Fruit fly (Drosophila melanogaster) whole organism, embryonic: ENCODE data around the gene CG8312.
A peak's percentile ranks its signal among the peaks of the same experiment; 100 is the strongest.

Source experiments
- Antp ChIP-seq: fragments of 200-800 bp; sonication (Bioruptor generic); optimal IDR thresholded peaks from 3 replicates; lab custom pipeline; 2016; ENCODE audit warnings: missing biosample characterization, missing genetic modification characterization
- Blimp-1 ChIP-seq: fragments of 200-800 bp; sonication (Bioruptor generic); optimal IDR thresholded peaks from 3 replicates; lab custom pipeline; 2018; ENCODE audit warnings: missing biosample characterization, missing genetic modification characterization, mild to moderate bottlenecking, moderate library complexity, missing genetic modification reagents
- CG14667 ChIP-seq: fragments of 200-800 bp; sonication (Bioruptor generic); IDR thresholded peaks from 2 replicates; pipeline ENCODE4 v1.3.6; 2022; ENCODE audit warnings: missing biosample characterization, missing genetic modification characterization
- CG15601 ChIP-seq: fragments of 200-800 bp; sonication (Bioruptor generic); optimal IDR thresholded peaks from 3 replicates; lab custom pipeline; 2019; ENCODE audit warnings: missing biosample characterization, mild to moderate bottlenecking, missing genetic modification characterization, moderate library complexity
- CG1603 ChIP-seq: fragments of 200-800 bp; sonication (Bioruptor generic); optimal IDR thresholded peaks from 2 replicates; lab custom pipeline; 2019; ENCODE audit warnings: missing biosample characterization, mild to moderate bottlenecking, missing genetic modification characterization, moderate library complexity
- CG16863 ChIP-seq: fragments of 200-800 bp; sonication (Bioruptor generic); optimal IDR thresholded peaks from 3 replicates; lab custom pipeline; 2016; ENCODE audit warnings: missing biosample characterization, missing genetic modification characterization
- CG17361 ChIP-seq: fragments of 200-800 bp; sonication (Bioruptor generic); IDR thresholded peaks from 3 replicates; pipeline ENCODE4 v1.3.6; 2022; ENCODE audit warnings: missing biosample characterization, missing genetic modification characterization
- CG2678 ChIP-seq: fragments of 200-800 bp; sonication (Bioruptor generic); optimal IDR thresholded peaks from 3 replicates; lab custom pipeline; 2019; ENCODE audit warnings: missing biosample characterization, mild to moderate bottlenecking, missing genetic modification characterization, moderate library complexity
- CG2712 ChIP-seq: fragments of 200-800 bp; optimal IDR thresholded peaks from 3 replicates; lab custom pipeline; 2019; ENCODE audit warnings: missing biosample characterization, mild to moderate bottlenecking, missing genetic modification characterization, moderate library complexity
- CG31441 ChIP-seq: fragments of 200-800 bp; sonication (Bioruptor generic); IDR thresholded peaks from 2 replicates; pipeline ENCODE4 v1.3.6; 2022; ENCODE audit warnings: missing biosample characterization, missing genetic modification characterization
- CG3163 ChIP-seq: fragments of 200-800 bp; sonication (Bioruptor generic); optimal IDR thresholded peaks from 3 replicates; lab custom pipeline; 2016; ENCODE audit warnings: missing biosample characterization, missing genetic modification characterization
- CG33557 ChIP-seq: fragments of 200-800 bp; sonication (Bioruptor generic); optimal IDR thresholded peaks from 2 replicates; lab custom pipeline; 2019; ENCODE audit warnings: missing biosample characterization, mild to moderate bottlenecking, missing genetic modification characterization, moderate library complexity
- CG3847 ChIP-seq: fragments of 200-800 bp; sonication (Bioruptor generic); IDR thresholded peaks from 2 replicates; pipeline ENCODE4 v1.3.6; 2022; ENCODE audit warnings: missing biosample characterization, missing genetic modification characterization
- CG4404 ChIP-seq: fragments of 200-800 bp; sonication (Bioruptor generic); IDR thresholded peaks from 2 replicates; pipeline ENCODE4 v1.3.6; 2022; ENCODE audit warnings: missing biosample characterization, missing genetic modification characterization
- CG4424 ChIP-seq: fragments of 200-800 bp; sonication (Bioruptor generic); optimal IDR thresholded peaks from 3 replicates; lab custom pipeline; 2016; ENCODE audit warnings: missing biosample characterization, missing genetic modification characterization
- CG4820 ChIP-seq: fragments of 200-800 bp; sonication (Bioruptor generic); optimal IDR thresholded peaks from 3 replicates; lab custom pipeline; 2016; ENCODE audit warnings: missing biosample characterization, missing genetic modification characterization
- CG7839 ChIP-seq: fragments of 200-800 bp; sonication (Bioruptor generic); optimal IDR thresholded peaks from 3 replicates; lab custom pipeline; 2018; ENCODE audit warnings: missing biosample characterization, mild to moderate bottlenecking, missing genetic modification characterization, moderate library complexity
- CG9727 ChIP-seq: fragments of 200-800 bp; sonication (Bioruptor generic); optimal IDR thresholded peaks from 3 replicates; lab custom pipeline; 2017; ENCODE audit warnings: missing biosample characterization, mild to moderate bottlenecking, missing genetic modification characterization
- E2f1 ChIP-seq: fragments of 200-800 bp; sonication (Bioruptor generic); IDR thresholded peaks from 2 replicates; pipeline ENCODE4 v1.3.6; 2022; ENCODE audit warnings: missing biosample characterization, missing genetic modification characterization
- GATAe ChIP-seq: fragments of 200-800 bp; sonication (Bioruptor generic); conservative IDR thresholded peaks from 2 replicates; pipeline ENCODE4 v1.3.6; 2022; ENCODE audit warnings: missing biosample characterization, missing genetic modification characterization
- Gug ChIP-seq: fragments of 200-800 bp; sonication (Bioruptor generic); IDR thresholded peaks from 4 replicates; pipeline ENCODE4 v1.3.6; 2022; ENCODE audit warnings: missing biosample characterization, missing genetic modification characterization
- MTF-1 ChIP-seq: fragments of 200-800 bp; sonication (Bioruptor generic); optimal IDR thresholded peaks from 2 replicates; lab custom pipeline; 2018; ENCODE audit warnings: missing biosample characterization, mild to moderate bottlenecking, missing genetic modification characterization, borderline replicate concordance
- Med ChIP-seq: fragments of 200-800 bp; sonication (Bioruptor generic); peaks from one replicate; lab custom pipeline; 2016; ENCODE audit warnings: missing biosample characterization, missing genetic modification characterization, mild to moderate bottlenecking, inconsistent platforms, moderate library complexity
- Pdp1 ChIP-seq, 2 experiments: fragments of 200-800 bp; sonication (Bioruptor generic); optimal IDR thresholded peaks; 3 replicates each; lab custom pipeline; 2016; ENCODE audit warnings: missing biosample characterization in 2 of 2, missing genetic modification characterization in 2 of 2, mild to moderate bottlenecking in 1 of 2, moderate library complexity in 1 of 2
- Sin3A ChIP-seq: fragments of >200 bp; optimal IDR thresholded peaks from 2 replicates; lab custom pipeline; 2018
- Spps ChIP-seq: fragments of 200-800 bp; sonication (Bioruptor generic); optimal IDR thresholded peaks from 2 replicates; lab custom pipeline; 2018; ENCODE audit warnings: missing biosample characterization, mild to moderate bottlenecking, missing genetic modification characterization
- Ssrp ChIP-seq: fragments of 200-800 bp; sonication (Bioruptor generic); optimal IDR thresholded peaks from 2 replicates; lab custom pipeline; 2018; ENCODE audit warnings: missing biosample characterization, mild to moderate bottlenecking, missing genetic modification characterization, moderate library complexity
- Stat92E ChIP-seq, 3 experiments: fragments of >200 bp in 2 of 3; fragments of 200-800 bp in 1 of 3; sonication (Bioruptor generic) in 1 of 3; optimal IDR thresholded peaks; 2 replicates each; lab custom pipeline; 2017 to 2019; ENCODE audit warnings: missing biosample characterization in 3 of 3, missing genetic modification characterization in 3 of 3, mild to moderate bottlenecking in 1 of 3, moderate library complexity in 1 of 3
- Usf ChIP-seq: fragments of 200-800 bp; sonication (Bioruptor generic); optimal IDR thresholded peaks from 2 replicates; lab custom pipeline; 2017; ENCODE audit warnings: missing genotype, missing biosample characterization, missing genetic modification characterization
- Xbp1 ChIP-seq: fragments of 200-800 bp; sonication (Bioruptor generic); optimal IDR thresholded peaks from 3 replicates; lab custom pipeline; 2016; ENCODE audit warnings: missing biosample characterization, mild to moderate bottlenecking, missing genetic modification characterization
- Xrp1 ChIP-seq: fragments of 200-800 bp; sonication (Bioruptor generic); IDR thresholded peaks from 2 replicates; pipeline ENCODE4 v1.3.6; 2022; ENCODE audit warnings: missing biosample characterization, missing genetic modification characterization
- bbx ChIP-seq: fragments of 200-800 bp; sonication (Bioruptor generic); IDR thresholded peaks from 2 replicates; pipeline ENCODE4 v1.3.6; 2022; ENCODE audit warnings: missing biosample characterization, missing genetic modification characterization; ENCODE audit not compliant: partially characterized antibody
- btn ChIP-seq: fragments of 200-800 bp; sonication (Bioruptor generic); optimal IDR thresholded peaks from 2 replicates; lab custom pipeline; 2016; ENCODE audit warnings: missing biosample characterization, missing genetic modification characterization
- chn ChIP-seq: fragments of 200-800 bp; sonication (Bioruptor generic); optimal IDR thresholded peaks from 2 replicates; lab custom pipeline; 2016; ENCODE audit warnings: missing biosample characterization, missing genetic modification characterization
- croc ChIP-seq: fragments of 200-800 bp; sonication (Bioruptor generic); conservative IDR thresholded peaks from 3 replicates; pipeline ENCODE4 v1.3.6; 2022; ENCODE audit warnings: missing biosample characterization, missing genetic modification characterization
- crol ChIP-seq: fragments of 200-800 bp; sonication (Bioruptor generic); IDR thresholded peaks from 2 replicates; pipeline ENCODE4 v1.3.6; 2022; ENCODE audit warnings: missing biosample characterization, missing genetic modification characterization
- dpn ChIP-seq, 2 experiments: fragments of 200-800 bp; sonication (Bioruptor generic); optimal IDR thresholded peaks; 3 replicates each; lab custom pipeline; 2016; ENCODE audit warnings: missing biosample characterization in 2 of 2, missing genetic modification characterization in 2 of 2
- en ChIP-seq: fragments of 200-800 bp; sonication (Bioruptor generic); optimal IDR thresholded peaks from 2 replicates; lab custom pipeline; 2016; ENCODE audit warnings: missing biosample characterization, missing genetic modification characterization
- fd102C ChIP-seq: fragments of 200-800 bp; sonication (Bioruptor generic); optimal IDR thresholded peaks from 2 replicates; lab custom pipeline; 2018; ENCODE audit warnings: missing biosample characterization, mild to moderate bottlenecking, missing genetic modification characterization, moderate library complexity
- gsb ChIP-seq: fragments of 200-800 bp; sonication (Bioruptor generic); IDR thresholded peaks from 2 replicates; pipeline ENCODE4 v1.3.6; 2022; ENCODE audit warnings: missing biosample characterization, missing genetic modification characterization
- luna ChIP-seq: fragments of 200-800 bp; sonication (Bioruptor generic); optimal IDR thresholded peaks from 2 replicates; lab custom pipeline; 2016; ENCODE audit warnings: missing biosample characterization, missing genetic modification characterization
- otp ChIP-seq: fragments of 200-800 bp; sonication (Bioruptor generic); IDR thresholded peaks from 3 replicates; pipeline ENCODE4, ENCODE4 v1.3.6; 2022; ENCODE audit warnings: missing biosample characterization, missing genetic modification characterization
- pfk ChIP-seq: fragments of 200-800 bp; sonication (Bioruptor generic); optimal IDR thresholded peaks from 2 replicates; lab custom pipeline; 2018; ENCODE audit warnings: missing biosample characterization, mild to moderate bottlenecking, missing genetic modification characterization, moderate library complexity
- prd ChIP-seq, 3 experiments: fragments of >200 bp in 2 of 3; fragments of 200-800 bp in 1 of 3; sonication (Bioruptor generic) in 1 of 3; optimal IDR thresholded peaks in 2 of 3; IDR thresholded peaks in 1 of 3; 2 replicates in 2 of 3; 3 replicates in 1 of 3; pipeline versions ENCODE4 v1.3.6 to Lab custom; 2017 to 2022; ENCODE audit warnings: missing biosample characterization in 1 of 3, missing genetic modification characterization in 1 of 3
- slp2 ChIP-seq: fragments of 200-800 bp; sonication (Bioruptor generic); optimal IDR thresholded peaks from 2 replicates; lab custom pipeline; 2016; ENCODE audit warnings: missing biosample characterization, missing genetic modification characterization
- ssp ChIP-seq: fragments of 200-800 bp; sonication (Bioruptor generic); IDR thresholded peaks from 2 replicates; pipeline ENCODE4 v1.3.6; 2022; ENCODE audit warnings: missing biosample characterization, missing genetic modification characterization
- unc-4 ChIP-seq: fragments of 200-800 bp; sonication (Bioruptor generic); IDR thresholded peaks from 2 replicates; pipeline ENCODE4 v1.3.6; 2022; ENCODE audit warnings: missing biosample characterization, missing genetic modification characterization; ENCODE audit not compliant: partially characterized antibody
- unpg ChIP-seq: fragments of 200-800 bp; sonication (Bioruptor generic); optimal IDR thresholded peaks from 3 replicates; lab custom pipeline; 2018; ENCODE audit warnings: missing biosample characterization, mild to moderate bottlenecking, missing genetic modification characterization, moderate library complexity
- vnd ChIP-seq: fragments of 200-800 bp; sonication (Bioruptor generic); IDR thresholded peaks from 3 replicates; pipeline ENCODE4 v1.3.6; 2022; ENCODE audit warnings: missing biosample characterization, missing genetic modification characterization; ENCODE audit not compliant: partially characterized antibody
- zf30C ChIP-seq: fragments of 200-800 bp; sonication (Bioruptor generic); optimal IDR thresholded peaks from 3 replicates; lab custom pipeline; 2018; ENCODE audit warnings: missing biosample characterization, mild to moderate bottlenecking, missing genetic modification characterization

Gene CG8312

dm6 chr3R:9605084-9605483 lies 14.0 kb downstream of the CG8312 start:
- no peak for TF ChIP-seq en (GFP tag; lab: Kevin White, UChicago)
- TF ChIP-seq vnd (GFP tag; lab: Robert Waterston, UW) = no peak
- TF ChIP-seq pfk (GFP tag; lab: Kevin White, UChicago) = no peak
- TF ChIP-seq zf30C = peak; percentile 77
- TF ChIP-seq CG16863 (GFP tag; lab: Kevin White, UChicago) = peak; percentile 23
- peak; percentile 13 for TF ChIP-seq btn (GFP tag; lab: Kevin White, UChicago)
- TF ChIP-seq CG15601 = peak; percentile 24
- no peak for TF ChIP-seq unc-4 (GFP tag; lab: Robert Waterston, UW)
- TF ChIP-seq bbx (GFP tag; lab: Robert Waterston, UW) = no peak
- peak; percentile 12 for TF ChIP-seq slp2 (GFP tag; lab: Kevin White, UChicago)
- no peak for TF ChIP-seq Sin3A
- peak; percentile 23 for TF ChIP-seq Usf (GFP tag; lab: Kevin White, UChicago)
- peak; percentile 29; the same call in 1 of the 2 replicates for TF ChIP-seq crol (GFP tag; lab: Robert Waterston, UW)
- peak; percentile 56 for TF ChIP-seq CG33557 (GFP tag; lab: Kevin White, UChicago)
- peak; percentile 58 for TF ChIP-seq CG7839 (tag; lab: Kevin White, UChicago)
- no peak for TF ChIP-seq Gug (GFP tag; lab: Robert Waterston, UW)
- no peak for TF ChIP-seq gsb (GFP tag; lab: Robert Waterston, UW)
- TF ChIP-seq CG4424 = peak; percentile 67
- TF ChIP-seq CG1603 = peak; percentile 77
- TF ChIP-seq Antp (GFP tag; lab: Kevin White, UChicago) = peak; percentile 12
- peak; percentile 18; the same call in 1 of the 2 replicates for TF ChIP-seq CG14667 (GFP tag; lab: Robert Waterston, UW)
- peak; percentile 54; the same call in 2 of the 3 replicates for TF ChIP-seq CG17361
- TF ChIP-seq croc (GFP tag; lab: Robert Waterston, UW) = peak; percentile 48; the same call in 2 of the 3 replicates
- TF ChIP-seq unpg (GFP tag; lab: Kevin White, UChicago) = peak; percentile 38
- TF ChIP-seq prd (optimal IDR thresholded peaks at IDR 0.05; lab: Kevin White, UChicago) = no peak
- TF ChIP-seq prd (GFP tag; IDR thresholded peaks at IDR 0.05; lab: Robert Waterston, UW) = peak; percentile 77
- TF ChIP-seq Blimp-1 (GFP tag; lab: Kevin White, UChicago) = peak; percentile 67
- peak in 1 of 3 experiments; percentile 30 for TF ChIP-seq Stat92E (GFP tag; optimal IDR thresholded peaks at IDR 0.05; lab: Kevin White, UChicago)
- peak; percentile 23 for TF ChIP-seq CG2678 (tag; lab: Kevin White, UChicago)
- peak; percentile 24 to 48 for TF ChIP-seq Pdp1 (GFP tag; optimal IDR thresholded peaks at IDR 0.05; lab: Kevin White, UChicago)
- TF ChIP-seq ssp (GFP tag; lab: Robert Waterston, UW) = peak; percentile 38
- peak; percentile 56 for TF ChIP-seq chn (GFP tag; lab: Kevin White, UChicago)
- TF ChIP-seq Xrp1 = peak; percentile 78
- peak; percentile 75 for TF ChIP-seq Med (GFP tag; lab: Kevin White, UChicago)
- TF ChIP-seq CG4820 (GFP tag; lab: Kevin White, UChicago) = peak; percentile 42
- peak; percentile 74 for TF ChIP-seq CG9727 (GFP tag; lab: Kevin White, UChicago)
- no peak for TF ChIP-seq GATAe (GFP tag; lab: Robert Waterston, UW)
- peak; percentile 35 for TF ChIP-seq fd102C (GFP tag; lab: Kevin White, UChicago)
- no peak for TF ChIP-seq CG3847 (GFP tag; lab: Robert Waterston, UW)
- no peak for TF ChIP-seq CG3163
- TF ChIP-seq Xbp1 = peak; percentile 9
- TF ChIP-seq dpn (GFP tag; optimal IDR thresholded peaks at IDR 0.05; lab: Kevin White, UChicago) = peak; percentile 11 to 29
- TF ChIP-seq CG4404 (GFP tag; lab: Robert Waterston, UW) = peak; percentile 35; the same call in 1 of the 2 replicates
- TF ChIP-seq E2f1 (GFP tag; lab: Robert Waterston, UW) = 0 out of 2 replicates have a peak, but pooled peaks have one; percentile 14
- TF ChIP-seq Spps (tag; lab: Kevin White, UChicago) = peak; percentile 55
- TF ChIP-seq luna (GFP tag; lab: Kevin White, UChicago) = no peak
- peak; percentile 81 for TF ChIP-seq CG2712
- peak; percentile 51 for TF ChIP-seq Ssrp (tag; lab: Kevin White, UChicago)
- peak; percentile 41; the same call in 1 of the 2 replicates for TF ChIP-seq CG31441 (GFP tag; lab: Robert Waterston, UW)
- TF ChIP-seq MTF-1 (GFP tag; lab: Kevin White, UChicago) = peak; percentile 13
- TF ChIP-seq otp (GFP tag; lab: Robert Waterston, UW) = peak; percentile 54; the same call in 1 of the 3 replicates
